Worm (Caenorhabditis elegans) whole organism, L4 larva: ENCODE measurements around the gene pqn-54.

Experiments used
- F26F4.8 ChIP-seq: fragments of 200-800 bp; sonication (Bioruptor generic); conservative IDR thresholded peaks from 2 replicates; pipeline ENCODE4 v1.3.6; 2022; ENCODE audit warnings: missing genetic modification characterization, missing compliant biosample characterization
- F37D6.2 ChIP-seq: sonication (generic microtip); optimal IDR thresholded peaks from 2 replicates; lab custom pipeline; 2016; ENCODE audit warnings: mild to moderate bottlenecking, missing genetic modification characterization, missing compliant biosample characterization
- T20F7.1 ChIP-seq: fragments of 200-800 bp; sonication (Bioruptor generic); optimal IDR thresholded peaks from 2 replicates; lab custom pipeline; 2018; ENCODE audit warnings: mild to moderate bottlenecking, missing genetic modification characterization, missing compliant biosample characterization
- T26A8.4 ChIP-seq: fragments of 200-800 bp; sonication (Bioruptor generic); IDR thresholded peaks from 2 replicates; pipeline ENCODE4 v1.3.6; 2022; ENCODE audit warnings: missing genetic modification characterization, missing compliant biosample characterization
- aly-2 ChIP-seq: sonication (generic microtip); optimal IDR thresholded peaks from 2 replicates; lab custom pipeline; 2018; ENCODE audit warnings: missing biosample characterization, missing genetic modification characterization
- ama-1 ChIP-seq: fragments of 150-350 bp; optimal IDR thresholded peaks from 2 replicates; lab custom pipeline; 2014; ENCODE audit warnings: inconsistent platforms, mixed read lengths
- ceh-28 ChIP-seq: fragments of 150-350 bp; optimal IDR thresholded peaks from 2 replicates; lab custom pipeline; 2014; ENCODE audit warnings: missing biosample characterization, missing genetic modification reagents, missing genetic modification characterization
- ces-1 ChIP-seq: fragments of 150-350 bp; sonication (generic microtip); optimal IDR thresholded peaks from 4 replicates; lab custom pipeline; 2014; ENCODE audit warnings: missing biosample characterization, missing genetic modification reagents, missing genetic modification characterization
- daf-12 ChIP-seq: fragments of 150-350 bp; optimal IDR thresholded peaks from 2 replicates; lab custom pipeline; 2014; ENCODE audit warnings: missing biosample characterization, missing genetic modification reagents, missing genetic modification characterization
- daf-16 ChIP-seq, 3 experiments: sonication (generic microtip); optimal IDR thresholded peaks; 2 replicates each; lab custom pipeline; 2016 to 2017; ENCODE audit warnings: missing genetic modification characterization in 3 of 3, missing genetic modification reagents in 3 of 3, mild to moderate bottlenecking in 2 of 3, missing compliant biosample characterization in 2 of 3, missing biosample characterization in 1 of 3, moderate library complexity in 1 of 3
- dpl-1 ChIP-seq: fragments of 150-350 bp; optimal IDR thresholded peaks from 2 replicates; lab custom pipeline; 2014; ENCODE audit warnings: missing biosample characterization, missing genetic modification reagents, missing genetic modification characterization
- duxl-1 ChIP-seq: sonication (generic microtip); optimal IDR thresholded peaks from 2 replicates; lab custom pipeline; 2016; ENCODE audit warnings: mild to moderate bottlenecking, missing genetic modification characterization, moderate library complexity, missing compliant biosample characterization; ENCODE audit not compliant: poor library complexity
- fkh-10 ChIP-seq: fragments of 150-350 bp; optimal IDR thresholded peaks from 2 replicates; lab custom pipeline; 2014; ENCODE audit warnings: missing biosample characterization, missing genetic modification reagents, missing genetic modification characterization
- hlh-11 ChIP-seq: fragments of 200-800 bp; sonication (Bioruptor generic); optimal IDR thresholded peaks from 2 replicates; lab custom pipeline; 2018; ENCODE audit warnings: mild to moderate bottlenecking, missing genetic modification characterization, missing compliant biosample characterization
- lim-7 ChIP-seq: fragments of 200-800 bp; sonication (Bioruptor generic); IDR thresholded peaks from 2 replicates; pipeline ENCODE4 v1.3.6; 2022; ENCODE audit warnings: missing genetic modification characterization, missing compliant biosample characterization
- lin-1 ChIP-seq: fragments of 200-800 bp; sonication (Bioruptor generic); IDR thresholded peaks from 2 replicates; pipeline ENCODE4 v1.3.6; 2022; ENCODE audit warnings: missing genetic modification reagents, missing genetic modification characterization, missing compliant biosample characterization
- lin-38 ChIP-seq: fragments of 200-800 bp; sonication (Bioruptor generic); IDR thresholded peaks from 2 replicates; pipeline ENCODE4 v1.3.6; 2022; ENCODE audit warnings: missing genetic modification reagents, missing genetic modification characterization, missing compliant biosample characterization
- lsy-2 ChIP-seq, 2 experiments: fragments of 150-350 bp in 1 of 2; sonication (generic microtip) in 1 of 2; optimal IDR thresholded peaks; 2 replicates each; lab custom pipeline; 2014 to 2017; ENCODE audit warnings: missing biosample characterization in 2 of 2, missing genetic modification characterization in 2 of 2
- mdt-29 ChIP-seq: fragments of 200-800 bp; sonication (Bioruptor generic); IDR thresholded peaks from 2 replicates; pipeline ENCODE4 v1.3.6; 2022; ENCODE audit warnings: missing genetic modification reagents, missing genetic modification characterization, missing compliant biosample characterization
- mep-1 ChIP-seq: fragments of 150-350 bp; sonication (generic microtip); optimal IDR thresholded peaks from 3 replicates; lab custom pipeline; 2014; ENCODE audit warnings: missing biosample characterization, missing genetic modification characterization
- mes-2 ChIP-seq: sonication (generic microtip); optimal IDR thresholded peaks from 2 replicates; lab custom pipeline; 2016; ENCODE audit warnings: missing genotype, mild to moderate bottlenecking, missing genetic modification characterization, missing compliant biosample characterization; ENCODE audit not compliant: poor library complexity, severe bottlenecking
- mxl-3 ChIP-seq: fragments of 200-800 bp; sonication (Bioruptor generic); optimal IDR thresholded peaks from 2 replicates; lab custom pipeline; 2018; ENCODE audit warnings: mild to moderate bottlenecking, missing genetic modification characterization, missing compliant biosample characterization
- nhr-11 ChIP-seq: fragments of 150-350 bp; optimal IDR thresholded peaks from 2 replicates; lab custom pipeline; 2014; ENCODE audit warnings: missing biosample characterization, missing genetic modification characterization
- nhr-237 ChIP-seq: sonication (generic microtip); optimal IDR thresholded peaks from 2 replicates; lab custom pipeline; 2017; ENCODE audit warnings: missing biosample characterization, missing genetic modification characterization
- nhr-25 ChIP-seq: sonication (generic microtip); optimal IDR thresholded peaks from 2 replicates; lab custom pipeline; 2017; ENCODE audit warnings: missing genetic modification characterization, mild to moderate bottlenecking, missing compliant biosample characterization, antibody characterized with exemption, moderate library complexity, borderline replicate concordance; ENCODE audit not compliant: insufficient read depth
- nhr-6 ChIP-seq: fragments of 150-350 bp; optimal IDR thresholded peaks from 2 replicates; lab custom pipeline; 2014; ENCODE audit warnings: missing biosample characterization, missing genetic modification characterization
- unc-62 ChIP-seq, 3 experiments: fragments of 150-350 bp in 1 of 3; sonication (generic microtip); optimal IDR thresholded peaks in 2 of 3; peaks in 1 of 3; 1 replicate in 1 of 3; 2 replicates in 2 of 3; lab custom pipeline; 2014 to 2017; ENCODE audit warnings: missing biosample characterization in 3 of 3, missing genetic modification characterization in 3 of 3, missing genetic modification reagents in 3 of 3, missing genotype in 1 of 3
- zfp-2 ChIP-seq: sonication (generic microtip); optimal IDR thresholded peaks from 2 replicates; lab custom pipeline; 2016; ENCODE audit warnings: mild to moderate bottlenecking, missing genetic modification characterization, missing compliant biosample characterization
- zfp-3 ChIP-seq: fragments of 200-800 bp; sonication (Bioruptor generic); conservative IDR thresholded peaks from 2 replicates; pipeline ENCODE4 v1.3.6; 2022; ENCODE audit warnings: missing genetic modification reagents, missing genetic modification characterization, missing compliant biosample characterization

The pqn-54 gene

DNA sequence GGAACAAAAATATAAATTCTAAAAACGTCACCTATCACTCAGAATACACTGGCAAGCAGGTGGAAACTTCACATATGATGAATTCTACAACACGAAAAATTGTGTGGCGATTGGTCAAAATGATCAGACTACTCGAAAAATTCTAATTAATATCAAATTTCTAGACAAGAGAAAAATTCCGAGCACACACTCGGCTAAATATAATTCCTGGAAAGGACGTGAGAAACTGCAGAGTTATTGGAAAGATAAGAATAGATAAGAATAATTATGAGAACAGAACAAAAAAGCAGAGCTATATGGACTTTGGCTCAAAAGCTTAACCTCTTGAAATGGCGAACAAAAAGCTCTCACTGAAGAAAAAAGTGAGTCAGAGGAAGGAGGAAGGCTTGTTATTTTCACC is 22.5 kb downstream of the pqn-54 start:
- TF ChIP-seq lim-7 (no peak), dpl-1 (no peak), mes-2 (tag; lab: Kevin White, UChicago) (no peak), ama-1 (lab: Kevin White, UChicago) (no peak), hlh-11 (tag; lab: Kevin White, UChicago) (no peak), F26F4.8 (GFP tag; lab: Robert Waterston, UW) (no peak), F37D6.2 (tag; lab: Kevin White, UChicago) (no peak), aly-2 (tag; lab: Kevin White, UChicago) (no peak), zfp-2 (tag; lab: Kevin White, UChicago) (no peak)

- TF ChIP-seq zfp-3 (no peak), nhr-11 (tag; lab: Kevin White, UChicago) (peak; percentile 16)
Observed at ce11 chrV:1488642-1489041, 23.9 kb downstream of the pqn-54 start.

- TF ChIP-seq fkh-10 (GFP tag; lab: Kevin White, UChicago) (no peak), mep-1 (tag; lab: Kevin White, UChicago) (no peak), daf-12 (tag; lab: Kevin White, UChicago) (no peak), mxl-3 (GFP tag; lab: Kevin White, UChicago) (no peak), lsy-2 (tag; optimal IDR thresholded peaks at IDR 0.05; lab: Kevin White, UChicago) (no peak), lin-38 (GFP tag; lab: Robert Waterston, UW) (no peak), nhr-25 (tag; lab: Kevin White, UChicago) (no peak)
Observed at ce11 chrV:1491510-1491909, 26.7 kb downstream of the pqn-54 start, which contains the start of gene C38C3.6. Gene C38C3.6, minus strand, starts transcription at chrV:1491610.

DNA sequence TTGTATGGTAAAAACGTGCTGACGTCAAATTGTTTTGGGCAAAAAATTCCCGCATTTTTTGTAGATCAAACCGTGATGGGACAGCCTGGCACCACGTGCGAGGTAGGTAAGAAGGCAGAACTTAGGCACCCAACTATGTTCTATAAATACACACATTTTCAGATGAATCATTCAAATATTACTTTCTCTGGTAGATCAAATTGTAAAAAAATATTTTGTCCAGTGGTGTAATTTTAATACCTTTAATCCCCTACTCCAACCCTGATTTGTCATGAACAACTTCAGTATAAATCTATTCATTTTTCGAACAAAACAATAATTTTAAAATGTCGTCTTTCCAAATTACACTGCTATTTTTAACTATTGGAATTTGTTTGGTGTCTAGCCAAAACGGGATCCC is 29.7 kb downstream of the pqn-54 start, which contains the start of gene spig-7:
TSS of gene spig-7 (plus strand) at position 301 of the 400 bp plus-strand sequence.
- TF ChIP-seq nhr-6 (tag; lab: Kevin White, UChicago) (no peak), duxl-1 (tag; lab: Kevin White, UChicago) (no peak), ces-1 (GFP tag; lab: Kevin White, UChicago) (no peak), unc-62 (GFP tag; optimal IDR thresholded peaks at IDR 0.05 in 1 of 2; lab: Kevin White, UChicago) (no peak), unc-62 (tag; optimal IDR thresholded peaks at IDR 0.05; lab: Kevin White, UChicago) (no peak), ama-1 (lab: Kevin White, UChicago) (no peak)

DNA sequence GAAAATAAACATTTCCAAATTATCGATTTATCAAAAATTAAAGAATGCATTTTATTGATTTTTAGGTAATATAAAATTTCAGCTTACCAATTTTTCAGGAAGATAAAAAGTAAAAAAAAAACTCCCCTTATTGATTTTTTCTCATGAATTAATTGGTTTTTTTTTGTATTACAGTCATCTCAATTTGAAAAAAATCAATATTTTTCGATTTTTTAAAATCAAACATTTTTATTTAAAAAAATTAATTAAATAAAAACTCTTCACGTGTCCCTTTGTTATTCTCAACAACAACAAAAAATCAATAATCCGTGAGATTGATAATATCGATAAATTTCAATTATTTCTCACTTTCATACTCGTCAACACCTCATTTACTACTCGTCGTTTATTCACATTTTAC is 30.5 kb downstream of the pqn-54 start, which contains the start of gene C38C3.3:
TSS of gene C38C3.3 (plus strand) at position 301 of the 400 bp plus-strand sequence.
- TF ChIP-seq lin-1: no peak
- TF ChIP-seq T20F7.1 (GFP tag; lab: Kevin White, UChicago): no peak
- no peak for TF ChIP-seq nhr-11 (tag; lab: Kevin White, UChicago)
- TF ChIP-seq, all 104 proteins: peak for 0

- peak; percentile 94 for TF ChIP-seq ceh-28 (tag; lab: Kevin White, UChicago)
- no peak for TF ChIP-seq daf-16 (GFP tag; optimal IDR thresholded peaks at IDR 0.05; lab: Kevin White, UChicago)
- TF ChIP-seq daf-16 (tag; optimal IDR thresholded peaks at IDR 0.05; lab: Kevin White, UChicago): no peak
- no peak for TF ChIP-seq nhr-237 (tag; lab: Kevin White, UChicago)
- no peak for TF ChIP-seq mdt-29
- no peak for TF ChIP-seq T26A8.4
Observed at ce11 chrV:1495752-1496151, 31.0 kb downstream of the pqn-54 start.
